Fruit fly (Drosophila melanogaster): Measurements from ENCODE around the gene CG10053.

The CG10053 gene

DNA sequence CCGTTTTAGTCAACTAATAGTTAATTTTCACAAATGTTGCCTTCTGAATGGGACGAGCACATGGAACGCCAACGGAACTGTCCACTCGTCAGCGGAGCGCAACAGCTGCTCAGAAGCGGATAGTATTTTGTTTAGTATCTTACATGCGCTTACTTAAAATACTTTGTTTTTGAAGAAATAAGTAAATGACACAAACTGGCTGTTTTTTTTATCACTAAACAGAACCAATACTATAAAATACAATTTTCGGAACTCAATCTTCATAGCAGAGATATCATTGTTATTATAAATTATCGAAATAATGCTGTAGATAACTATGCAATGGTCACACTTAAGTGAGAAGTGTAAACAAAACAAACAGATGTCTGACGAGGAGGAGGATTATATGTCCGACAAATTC, at the start of gene CG10053, which contains the start of gene Noc3:
Gene CG10053 (plus strand): TSS at position 202 of the 400 bp plus-strand sequence.
Gene Noc3 (minus strand): TSS at position 81 of the 400 bp plus-strand sequence.
- TF ChIP-seq net (GFP tag; optimal IDR thresholded peaks at IDR 0.05) = no peak
- no peak for TF ChIP-seq CG31627 (GFP tag; optimal IDR thresholded peaks at IDR 0.05)
- no peak for TF ChIP-seq esn (GFP tag; optimal IDR thresholded peaks at IDR 0.05)
- no peak for TF ChIP-seq Hr39 (GFP tag; optimal IDR thresholded peaks at IDR 0.05)

DNA sequence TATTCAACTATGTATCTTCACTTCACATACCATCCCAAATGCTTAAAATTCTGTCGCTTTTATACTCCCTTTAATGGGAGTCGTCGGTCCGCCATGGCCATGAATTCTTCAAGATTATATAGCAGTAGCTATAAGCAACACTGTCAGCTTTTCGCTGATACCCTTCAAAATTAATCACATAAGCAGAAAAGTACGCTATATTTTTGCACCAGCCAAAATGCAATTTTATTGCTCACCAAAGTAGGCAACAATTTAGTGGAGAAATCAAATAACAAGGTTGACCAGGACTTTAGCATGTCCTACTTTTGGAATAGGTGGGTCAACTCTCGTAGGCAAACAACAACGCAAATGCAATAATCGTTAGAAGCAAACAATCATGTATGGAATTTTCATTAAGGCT, 47.0 kb upstream of the CG10053 start:
- TF ChIP-seq CG8119 (GFP tag; IDR thresholded peaks at IDR 0.05) = no peak
- no peak for TF ChIP-seq CG32006 (GFP tag; optimal IDR thresholded peaks at IDR 0.05)
- no peak for TF ChIP-seq svp (GFP tag)
- TF ChIP-seq CG6854 (GFP tag; optimal IDR thresholded peaks at IDR 0.05) = no peak
- TF ChIP-seq eg (GFP tag; IDR thresholded peaks at IDR 0.05) = no peak
- TF ChIP-seq Ets21C (GFP tag; optimal IDR thresholded peaks at IDR 0.05) = no peak
- TF ChIP-seq CG8319 (GFP tag; optimal IDR thresholded peaks at IDR 0.05) = no peak
- no peak for TF ChIP-seq CG4318 (GFP tag; optimal IDR thresholded peaks at IDR 0.05)
- TF ChIP-seq CG6808 (GFP tag; optimal IDR thresholded peaks at IDR 0.05) = no peak
- no peak for TF ChIP-seq CG6163 (GFP tag; IDR thresholded peaks at IDR 0.05)
- TF ChIP-seq CG6276 (GFP tag; optimal IDR thresholded peaks at IDR 0.05) = no peak
- TF ChIP-seq CG11902 (GFP tag; optimal IDR thresholded peaks at IDR 0.05) = no peak
- TF ChIP-seq CG7368 (GFP tag; optimal IDR thresholded peaks at IDR 0.05) = no peak
- TF ChIP-seq spab (GFP tag; optimal IDR thresholded peaks at IDR 0.05) = no peak
- no peak for TF ChIP-seq Lpt (GFP tag; optimal IDR thresholded peaks at IDR 0.05)
- TF ChIP-seq CG3032 (tag; optimal IDR thresholded peaks at IDR 0.05) = no peak
- TF ChIP-seq salr (GFP tag; optimal IDR thresholded peaks at IDR 0.05) = no peak
- no peak for TF ChIP-seq Smox (GFP tag; optimal IDR thresholded peaks at IDR 0.05)
- TF ChIP-seq acj6 (GFP tag; optimal IDR thresholded peaks at IDR 0.05) = no peak

DNA sequence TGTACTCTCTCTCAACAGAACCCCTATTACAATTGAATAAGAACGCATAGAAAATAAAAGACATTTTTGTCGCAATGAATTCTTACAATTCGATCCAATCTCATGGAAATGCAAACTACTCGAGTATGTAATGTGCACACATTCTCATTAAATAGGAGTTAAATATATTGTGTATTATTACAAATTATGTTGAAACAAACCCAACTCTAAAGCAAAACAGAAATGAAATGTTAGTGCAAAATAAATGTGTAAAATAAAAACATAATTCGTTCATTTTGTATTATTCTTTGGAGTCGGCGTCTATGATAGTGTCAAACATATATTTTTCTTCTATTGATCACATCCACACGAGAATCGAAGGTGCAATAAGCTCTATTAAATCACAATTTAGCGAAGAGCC, 46.2 kb upstream of the CG10053 start, which contains the start of gene CG14609:
Gene CG14609 (plus strand): TSS at position 301 of the 400 bp plus-strand sequence.
- TF ChIP-seq CG32006 (GFP tag; optimal IDR thresholded peaks at IDR 0.05) (no peak), Blimp-1 (GFP tag; optimal IDR thresholded peaks at IDR 0.05) (no peak), CG3032 (tag; optimal IDR thresholded peaks at IDR 0.05) (no peak), eg (GFP tag; IDR thresholded peaks at IDR 0.05) (no peak), Eip78C (GFP tag) (no peak), CG6163 (GFP tag; IDR thresholded peaks at IDR 0.05) (no peak)

DNA sequence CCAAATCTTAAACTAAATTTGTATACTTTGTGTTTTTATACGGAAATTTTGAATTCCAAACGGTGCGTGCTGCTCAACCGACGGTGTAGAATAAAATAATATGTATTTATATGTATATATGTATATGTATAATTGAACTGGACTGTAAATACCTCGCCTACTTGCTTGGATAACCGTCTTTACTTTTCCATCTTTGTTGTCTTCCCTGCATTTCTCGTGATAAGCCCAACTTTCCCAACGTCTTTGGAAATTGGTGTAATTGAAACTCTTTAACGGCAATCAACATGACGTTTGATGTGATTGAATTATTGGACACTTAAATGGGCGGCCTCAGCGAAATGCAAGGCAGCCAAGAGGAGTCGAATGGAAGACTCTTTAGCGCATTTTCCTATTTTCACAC, 38.6 kb upstream of the CG10053 start, which contains the start of gene CG1288:
Gene CG1288 (minus strand): TSS at position 101 of the 400 bp plus-strand sequence.
- TF ChIP-seq CG8119 (GFP tag; IDR thresholded peaks at IDR 0.05) (no peak), salr (GFP tag; optimal IDR thresholded peaks at IDR 0.05) (no peak), eg (GFP tag; IDR thresholded peaks at IDR 0.05) (no peak), CG1621 (tag; optimal IDR thresholded peaks at IDR 0.05) (no peak), CG32006 (GFP tag; optimal IDR thresholded peaks at IDR 0.05) (no peak), Eip78C (GFP tag) (no peak), Sox15 (GFP tag; optimal IDR thresholded peaks at IDR 0.05) (no peak), CG8632 (GFP tag; optimal IDR thresholded peaks at IDR 0.05) (no peak)

DNA sequence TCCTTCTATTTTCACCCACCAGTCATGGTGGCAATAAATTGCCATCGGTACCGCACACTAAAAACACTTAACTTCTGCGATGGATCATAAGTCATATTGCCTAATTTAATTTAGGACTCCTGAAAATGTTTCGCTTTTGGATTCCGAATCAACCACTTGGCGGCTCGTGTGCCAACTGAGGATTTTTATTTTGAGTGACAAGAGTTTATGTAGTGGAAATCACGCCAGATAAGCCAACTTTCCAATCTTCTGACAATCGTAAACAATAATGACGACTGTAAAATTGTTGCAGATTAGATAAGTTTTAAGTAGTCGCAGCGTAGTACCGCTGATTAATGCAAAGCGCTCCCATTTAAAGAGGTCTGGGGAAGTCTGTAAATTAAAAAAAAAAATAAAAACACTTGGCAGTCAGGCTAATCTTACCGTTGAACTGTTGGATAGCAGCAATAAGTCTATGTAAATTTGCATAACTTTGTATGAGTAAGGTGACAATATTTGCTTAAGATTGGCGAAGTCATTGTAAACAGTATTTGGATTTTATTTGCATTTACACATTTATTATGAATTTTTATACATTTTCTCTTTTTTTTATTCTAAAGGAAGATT, 29.9 kb upstream of the CG10053 start, which contains the start of gene CG14606:
Gene CG14606 (minus strand): TSS at position 160 of the 606 bp plus-strand sequence.
- TF ChIP-seq eg (GFP tag; IDR thresholded peaks at IDR 0.05) = 0 out of 3 replicates have a peak, but pooled peaks have one; percentile 7
- no peak for TF ChIP-seq Met (GFP tag; optimal IDR thresholded peaks at IDR 0.05)
- peak; percentile 56 for TF ChIP-seq fkh (GFP tag; optimal IDR thresholded peaks at IDR 0.05)
- no peak for TF ChIP-seq CG16779 (tag; optimal IDR thresholded peaks at IDR 0.05)
- TF ChIP-seq vri (GFP tag; optimal IDR thresholded peaks at IDR 0.05) = peak; percentile 12

Data from whole organism, prepupa.